Worm (Caenorhabditis elegans) whole organism, L3 larva: ENCODE results near the gene ttbk-8.1.
"Not testable (repeated sequence)": the region's sequence is repeated elsewhere in the genome, so short reads cannot be mapped to it uniquely, and the experiment has no call there.

ENCODE experiments used
- daf-12 ChIP-seq: fragments of 150-350 bp; optimal IDR thresholded peaks from 2 replicates; lab custom pipeline; 2014; ENCODE audit warnings: missing biosample characterization, missing genetic modification reagents, missing genetic modification characterization
- elt-1 ChIP-seq: fragments of 150-350 bp; optimal IDR thresholded peaks from 2 replicates; lab custom pipeline; 2014; ENCODE audit warnings: missing biosample characterization, missing genetic modification characterization
- jun-1 ChIP-seq: fragments of 150-350 bp; optimal IDR thresholded peaks from 2 replicates; lab custom pipeline; 2014; ENCODE audit warnings: missing biosample characterization, missing genetic modification reagents, missing genetic modification characterization
- nhr-237 ChIP-seq: fragments of 150-350 bp; optimal IDR thresholded peaks from 2 replicates; lab custom pipeline; 2014; ENCODE audit warnings: missing biosample characterization, missing genetic modification characterization
- nhr-77 ChIP-seq: fragments of 150-350 bp; optimal IDR thresholded peaks from 2 replicates; lab custom pipeline; 2014; ENCODE audit warnings: missing biosample characterization, missing genetic modification characterization
- snpc-4 ChIP-seq: fragments of 150-350 bp; optimal IDR thresholded peaks from 2 replicates; lab custom pipeline; 2014; ENCODE audit warnings: missing biosample characterization, missing genetic modification characterization
- unc-39 ChIP-seq: sonication (generic microtip); optimal IDR thresholded peaks from 4 replicates; lab custom pipeline; 2017; ENCODE audit warnings: missing biosample characterization, missing genetic modification characterization
- unc-62 ChIP-seq: fragments of 150-350 bp; sonication (generic microtip); optimal IDR thresholded peaks from 4 replicates; lab custom pipeline; 2014; ENCODE audit warnings: missing biosample characterization, missing genetic modification reagents, missing genetic modification characterization
- zag-1 ChIP-seq: fragments of 150-350 bp; optimal IDR thresholded peaks from 2 replicates; lab custom pipeline; 2014; ENCODE audit warnings: missing biosample characterization, missing genetic modification characterization

- not testable (repeated sequence) for TF ChIP-seq nhr-77 (tag; lab: Kevin White, UChicago); unc-39 (tag; lab: Kevin White, UChicago); nhr-237; jun-1 (tag; lab: Kevin White, UChicago); daf-12 (tag; lab: Kevin White, UChicago); elt-1; unc-62 (GFP tag; lab: Kevin White, UChicago); zag-1 (tag; lab: Kevin White, UChicago)
- TF ChIP-seq snpc-4 (tag; lab: Kevin White, UChicago), result peak; percentile 65
Observed at ce11 chrIV:13430137-13430536, 42.0 kb upstream of the ttbk-8.1 start.
